Fruit fly (Drosophila melanogaster): ENCODE results near the gene CG15696.

DNA sequence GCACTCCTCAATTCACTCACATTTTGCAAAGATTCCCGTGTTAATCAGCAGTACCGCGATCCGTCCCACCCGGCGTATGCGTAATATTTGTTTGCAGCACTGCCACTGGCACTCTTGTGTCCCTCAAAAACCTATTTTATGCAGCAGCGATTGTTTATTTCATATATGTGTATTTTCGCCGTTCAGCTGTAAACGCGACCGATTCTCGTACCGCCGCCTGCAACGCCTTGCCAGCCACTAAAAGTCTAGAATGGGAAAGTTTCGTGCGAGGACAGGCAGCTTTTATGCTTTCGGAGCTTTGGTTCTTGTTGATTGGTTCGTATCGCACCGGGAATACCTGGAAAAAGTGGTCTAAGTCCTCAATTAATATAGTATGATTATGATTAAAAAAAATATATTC, 28.2 kb upstream of the CG15696 start, which contains the start of gene CG17270:
- TF ChIP-seq insv (optimal IDR thresholded peaks at IDR 0.05): no peak
- no peak for TF ChIP-seq h (optimal IDR thresholded peaks at IDR 0.05)
- no peak for TF ChIP-seq ttk (optimal IDR thresholded peaks at IDR 0.05)
- no peak for TF ChIP-seq psq (optimal IDR thresholded peaks at IDR 0.05)
- no peak for TF ChIP-seq Sin3A (optimal IDR thresholded peaks at IDR 0.05)
- no peak for TF ChIP-seq Myc (optimal IDR thresholded peaks at IDR 0.05)
